Fruit fly (Drosophila melanogaster) whole organism: ENCODE results near the gene slou.

Experiments
- CG8478 ChIP-seq: fragments of >200 bp; optimal IDR thresholded peaks from 2 replicates; lab custom pipeline; 2018; ENCODE audit warnings: inconsistent platforms
- EcR ChIP-seq, 2 experiments: fragments of >200 bp; optimal IDR thresholded peaks; 2 replicates each; lab custom pipeline; 2017; ENCODE audit warnings: missing biosample characterization in 2 of 2, missing genetic modification characterization in 2 of 2, missing genetic modification reagents in 2 of 2
- psq ChIP-seq: fragments of >200 bp; optimal IDR thresholded peaks from 2 replicates; lab custom pipeline; 2017
- usp ChIP-seq: fragments of >200 bp; optimal IDR thresholded peaks from 2 replicates; lab custom pipeline; 2017; ENCODE audit warnings: missing biosample characterization, missing genetic modification characterization, mixed read lengths

DNA sequence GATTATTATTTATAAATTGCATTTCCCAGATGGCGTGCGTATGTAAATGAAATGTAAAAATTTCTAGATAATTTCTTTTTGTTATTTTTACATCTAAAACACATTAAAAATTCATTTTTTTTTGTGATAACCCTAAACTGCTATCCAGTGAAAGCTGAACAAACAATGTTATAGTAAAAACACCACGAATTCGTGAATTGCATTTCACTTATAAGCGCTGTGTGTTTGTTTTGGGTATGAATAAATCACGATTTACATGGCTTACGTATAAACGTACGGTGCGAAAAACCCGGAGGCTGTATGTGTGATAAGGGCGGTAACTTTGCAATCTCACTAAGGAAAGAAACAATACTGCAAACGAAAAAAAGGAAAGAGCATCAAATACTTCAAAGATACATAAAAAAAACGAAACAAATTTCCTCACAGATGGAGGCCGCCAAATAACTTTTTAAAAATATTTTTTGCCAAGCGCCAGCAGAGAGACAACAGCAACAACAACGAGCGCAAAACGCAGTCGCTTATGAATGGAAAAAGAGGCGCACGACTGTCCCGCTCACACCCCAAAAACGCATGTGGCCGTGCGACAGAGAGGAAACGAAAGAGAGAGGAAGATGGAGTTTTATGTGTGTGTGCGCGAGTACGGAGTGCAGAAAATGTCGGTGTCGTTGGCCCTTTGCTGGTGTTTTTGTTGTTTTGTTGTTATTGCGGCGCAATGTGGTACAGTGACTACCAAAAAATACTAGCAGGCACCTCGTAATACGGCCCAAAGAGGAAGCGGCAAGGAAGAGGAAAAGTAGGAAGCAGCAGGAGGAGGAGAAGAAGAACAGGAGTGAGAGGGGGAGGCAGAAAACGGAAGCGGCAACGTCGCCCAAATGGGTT is 49.5 kb upstream of the slou start:
- TF ChIP-seq psq (lab: Kevin White, UChicago) = no peak
- TF ChIP-seq usp (GFP tag; lab: Kevin White, UChicago) = no peak
- TF ChIP-seq EcR (GFP tag; optimal IDR thresholded peaks at IDR 0.05; lab: Kevin White, UChicago) = peak; percentile 93 to 94
- TF ChIP-seq CG8478 (lab: Kevin White, UChicago) = no peak
